Worm (Caenorhabditis elegans): ENCODE results near the gene ccf-1.

- TF ChIP-seq nhr-77 (tag; optimal IDR thresholded peaks at IDR 0.05): no peak
- no peak for TF ChIP-seq Y5F2A.4 (GFP tag; optimal IDR thresholded peaks at IDR 0.05)
- TF ChIP-seq attf-4 (tag; optimal IDR thresholded peaks at IDR 0.05): no peak
- TF ChIP-seq ZK546.5 (tag; optimal IDR thresholded peaks at IDR 0.05): no peak
- TF ChIP-seq nhr-28 (tag; optimal IDR thresholded peaks at IDR 0.05): no peak
- no peak for TF ChIP-seq duxl-1 (tag; optimal IDR thresholded peaks at IDR 0.05; ENCODE audit: poor library complexity)
- no peak for TF ChIP-seq ceh-20 (GFP tag; IDR thresholded peaks at IDR 0.05)
- TF ChIP-seq vab-7 (GFP tag; IDR thresholded peaks at IDR 0.05): no peak
- no peak for TF ChIP-seq lin-13 (GFP tag; optimal IDR thresholded peaks at IDR 0.05)
- no peak for TF ChIP-seq ztf-11 (tag; optimal IDR thresholded peaks at IDR 0.05)
- no peak for TF ChIP-seq R02D3.7 (tag; optimal IDR thresholded peaks at IDR 0.05)
Observed at ce11 chrIII:11908660-11909059, 11.4 kb downstream of the ccf-1 start, which contains the start of gene fbxb-24.

All from whole organism, L4 larva.